Fruit fly (Drosophila melanogaster) whole organism, embryonic: ENCODE results near the gene CG14043.

ENCODE experiments used
- Awh ChIP-seq: fragments of 200-800 bp; sonication (Bioruptor generic); IDR thresholded peaks from 2 replicates; pipeline ENCODE4, ENCODE4 v1.3.6; 2022; ENCODE audit warnings: missing biosample characterization, missing genetic modification characterization
- B-H2 ChIP-seq: fragments of 200-800 bp; sonication (Bioruptor generic); optimal IDR thresholded peaks from 2 replicates; lab custom pipeline; 2018; ENCODE audit warnings: missing biosample characterization, mild to moderate bottlenecking, missing genetic modification characterization
- CG10274 ChIP-seq: fragments of 200-800 bp; sonication (Bioruptor generic); optimal IDR thresholded peaks from 3 replicates; lab custom pipeline; 2017; ENCODE audit warnings: missing biosample characterization, mild to moderate bottlenecking, missing genetic modification characterization
- CG11560 ChIP-seq: fragments of 200-800 bp; sonication (Bioruptor generic); IDR thresholded peaks from 3 replicates; pipeline ENCODE4 v1.3.6; 2022; ENCODE audit warnings: missing biosample characterization, missing genetic modification characterization
- CG12219 ChIP-seq: fragments of 200-800 bp; sonication (Bioruptor generic); optimal IDR thresholded peaks from 3 replicates; lab custom pipeline; 2018; ENCODE audit warnings: missing biosample characterization, mild to moderate bottlenecking, missing genetic modification characterization
- CG14710 ChIP-seq: fragments of 200-800 bp; sonication (Bioruptor generic); optimal IDR thresholded peaks from 3 replicates; lab custom pipeline; 2019; ENCODE audit warnings: missing biosample characterization, mild to moderate bottlenecking, missing genetic modification characterization, moderate library complexity
- CG15479 ChIP-seq: fragments of 200-800 bp; sonication (Bioruptor generic); optimal IDR thresholded peaks from 3 replicates; lab custom pipeline; 2019; ENCODE audit warnings: missing biosample characterization, mild to moderate bottlenecking, missing genetic modification characterization, moderate library complexity
- CG17829 ChIP-seq: fragments of 200-800 bp; optimal IDR thresholded peaks from 2 replicates; lab custom pipeline; 2019; ENCODE audit warnings: missing biosample characterization, mild to moderate bottlenecking, missing genetic modification characterization, moderate library complexity
- CG17912 ChIP-seq: fragments of 200-800 bp; sonication (Bioruptor generic); optimal IDR thresholded peaks from 2 replicates; lab custom pipeline; 2018; ENCODE audit warnings: missing biosample characterization, mild to moderate bottlenecking, missing genetic modification characterization
- CG31441 ChIP-seq: fragments of 200-800 bp; sonication (Bioruptor generic); IDR thresholded peaks from 2 replicates; pipeline ENCODE4 v1.3.6; 2022; ENCODE audit warnings: missing biosample characterization, missing genetic modification characterization
- CG32772 ChIP-seq: fragments of 200-800 bp; sonication (Bioruptor generic); IDR thresholded peaks from 2 replicates; pipeline ENCODE4 v1.3.6; 2022; ENCODE audit warnings: missing biosample characterization, missing genetic modification characterization
- CG33213 ChIP-seq: fragments of 200-800 bp; sonication (Bioruptor generic); optimal IDR thresholded peaks from 3 replicates; lab custom pipeline; 2016; ENCODE audit warnings: missing biosample characterization, missing genetic modification characterization
- CG6654 ChIP-seq: fragments of 200-800 bp; sonication (Bioruptor generic); optimal IDR thresholded peaks from 2 replicates; lab custom pipeline; 2017; ENCODE audit warnings: missing biosample characterization, mild to moderate bottlenecking, missing genetic modification characterization
- CG7357 ChIP-seq: fragments of 200-800 bp; sonication (Bioruptor generic); IDR thresholded peaks from 3 replicates; pipeline ENCODE4 v1.3.6; 2022; ENCODE audit warnings: missing biosample characterization, missing genetic modification characterization
- CG7556 ChIP-seq: fragments of 200-800 bp; sonication (Bioruptor generic); optimal IDR thresholded peaks from 2 replicates; lab custom pipeline; 2017; ENCODE audit warnings: missing biosample characterization, mild to moderate bottlenecking, missing genetic modification characterization
- CG7786 ChIP-seq: fragments of 200-800 bp; sonication (Bioruptor generic); optimal IDR thresholded peaks from 2 replicates; lab custom pipeline; 2016; ENCODE audit warnings: missing biosample characterization, missing genetic modification characterization
- CG8765 ChIP-seq: fragments of 200-800 bp; sonication (Bioruptor generic); IDR thresholded peaks from 2 replicates; pipeline ENCODE4 v1.3.6; 2022; ENCODE audit warnings: missing biosample characterization, missing genetic modification characterization
- CG8924 ChIP-seq: fragments of 200-800 bp; optimal IDR thresholded peaks from 3 replicates; lab custom pipeline; 2019; ENCODE audit warnings: missing biosample characterization, mild to moderate bottlenecking, missing genetic modification characterization, moderate library complexity
- CG9727 ChIP-seq: fragments of 200-800 bp; sonication (Bioruptor generic); optimal IDR thresholded peaks from 3 replicates; lab custom pipeline; 2017; ENCODE audit warnings: missing biosample characterization, mild to moderate bottlenecking, missing genetic modification characterization
- Deaf1 ChIP-seq: fragments of 200-800 bp; optimal IDR thresholded peaks from 3 replicates; lab custom pipeline; 2019; ENCODE audit warnings: missing biosample characterization, mild to moderate bottlenecking, missing genetic modification characterization, moderate library complexity
- Drgx ChIP-seq: fragments of 200-800 bp; sonication (Bioruptor generic); IDR thresholded peaks from 2 replicates; pipeline ENCODE4 v1.3.6; 2022; ENCODE audit warnings: missing biosample characterization, missing genetic modification characterization
- Hmr ChIP-seq: fragments of 200-800 bp; sonication (Bioruptor generic); optimal IDR thresholded peaks from 3 replicates; lab custom pipeline; 2017; ENCODE audit warnings: mild to moderate bottlenecking, missing biosample characterization, missing genetic modification reagents, missing genetic modification characterization
- MESR4 ChIP-seq: fragments of 200-800 bp; sonication (Bioruptor generic); optimal IDR thresholded peaks from 2 replicates; lab custom pipeline; 2018; ENCODE audit warnings: missing biosample characterization, mild to moderate bottlenecking, missing genetic modification characterization, moderate library complexity
- MTF-1 ChIP-seq: fragments of 200-800 bp; sonication (Bioruptor generic); optimal IDR thresholded peaks from 2 replicates; lab custom pipeline; 2018; ENCODE audit warnings: missing biosample characterization, mild to moderate bottlenecking, missing genetic modification characterization, borderline replicate concordance
- Max ChIP-seq: fragments of 200-800 bp; sonication (Bioruptor generic); optimal IDR thresholded peaks from 2 replicates; lab custom pipeline; 2016; ENCODE audit warnings: missing biosample characterization, mild to moderate bottlenecking, missing genetic modification characterization
- NK7.1 ChIP-seq: fragments of 200-800 bp; sonication (Bioruptor generic); optimal IDR thresholded peaks from 3 replicates; lab custom pipeline; 2016; ENCODE audit warnings: missing biosample characterization, missing genetic modification characterization
- Tbp ChIP-seq: fragments of >200 bp; optimal IDR thresholded peaks from 2 replicates; lab custom pipeline; 2018; ENCODE audit warnings: missing biosample characterization, missing genetic modification characterization
- Xbp1 ChIP-seq: fragments of 200-800 bp; sonication (Bioruptor generic); optimal IDR thresholded peaks from 3 replicates; lab custom pipeline; 2016; ENCODE audit warnings: missing biosample characterization, mild to moderate bottlenecking, missing genetic modification characterization
- ac ChIP-seq: fragments of 200-800 bp; sonication (Bioruptor generic); optimal IDR thresholded peaks from 3 replicates; lab custom pipeline; 2017; ENCODE audit warnings: missing biosample characterization, mild to moderate bottlenecking, missing genetic modification characterization
- bigmax ChIP-seq: fragments of 200-800 bp; sonication (Bioruptor generic); optimal IDR thresholded peaks from 2 replicates; lab custom pipeline; 2018; ENCODE audit warnings: missing biosample characterization, mild to moderate bottlenecking, missing genetic modification characterization
- crol ChIP-seq: fragments of 200-800 bp; sonication (Bioruptor generic); IDR thresholded peaks from 2 replicates; pipeline ENCODE4 v1.3.6; 2022; ENCODE audit warnings: missing biosample characterization, missing genetic modification characterization
- crp ChIP-seq, 2 experiments: fragments of 200-800 bp; sonication (Bioruptor generic); optimal IDR thresholded peaks; 2 replicates in 1 of 2; 3 replicates in 1 of 2; lab custom pipeline; 2017; ENCODE audit warnings: missing biosample characterization in 2 of 2, missing genetic modification characterization in 2 of 2, mild to moderate bottlenecking in 1 of 2, moderate library complexity in 1 of 2
- dan ChIP-seq: fragments of 200-800 bp; sonication (Bioruptor generic); IDR thresholded peaks from 2 replicates; pipeline ENCODE4 v1.3.6; 2022; ENCODE audit warnings: missing biosample characterization, missing genetic modification characterization
- fu2 ChIP-seq: fragments of 200-800 bp; sonication (Bioruptor generic); optimal IDR thresholded peaks from 2 replicates; lab custom pipeline; 2016; ENCODE audit warnings: missing biosample characterization, missing genetic modification characterization
- gt ChIP-seq: fragments of 200-800 bp; sonication (Bioruptor generic); IDR thresholded peaks from 2 replicates; pipeline ENCODE4 v1.3.6; 2022; ENCODE audit warnings: missing biosample characterization, missing genetic modification characterization
- hb ChIP-seq: fragments of 200-800 bp; sonication (Bioruptor generic); IDR thresholded peaks from 3 replicates; pipeline ENCODE4 v1.3.6; 2022; ENCODE audit warnings: missing biosample characterization, missing genetic modification characterization; ENCODE audit not compliant: partially characterized antibody
- kah ChIP-seq: fragments of 200-800 bp; sonication (Bioruptor generic); optimal IDR thresholded peaks from 2 replicates; lab custom pipeline; 2018; ENCODE audit warnings: missing biosample characterization, mild to moderate bottlenecking, missing genetic modification characterization
- ken ChIP-seq: fragments of 200-800 bp; sonication (Bioruptor generic); IDR thresholded peaks from 3 replicates; pipeline ENCODE4 v1.3.6; 2022; ENCODE audit warnings: missing biosample characterization, missing genetic modification characterization
- lab ChIP-seq: fragments of 200-800 bp; sonication (Bioruptor generic); optimal IDR thresholded peaks from 3 replicates; lab custom pipeline; 2017; ENCODE audit warnings: missing biosample characterization, missing genetic modification characterization, mild to moderate bottlenecking, moderate library complexity, missing genetic modification reagents
- lilli ChIP-seq: fragments of 200-800 bp; sonication (Bioruptor generic); optimal IDR thresholded peaks from 3 replicates; lab custom pipeline; 2016; ENCODE audit warnings: missing biosample characterization, missing genetic modification characterization
- lola ChIP-seq, 3 experiments: fragments of >200 bp in 2 of 3; fragments of 200-800 bp in 1 of 3; sonication (Bioruptor generic) in 1 of 3; optimal IDR thresholded peaks; 2 replicates each; lab custom pipeline; 2017 to 2019; ENCODE audit warnings: missing biosample characterization in 3 of 3, missing genetic modification characterization in 3 of 3, mild to moderate bottlenecking in 1 of 3, moderate library complexity in 1 of 3
- org-1 ChIP-seq: fragments of 200-800 bp; sonication (Bioruptor generic); optimal IDR thresholded peaks from 2 replicates; lab custom pipeline; 2017; ENCODE audit warnings: missing biosample characterization, missing genetic modification characterization
- peb ChIP-seq: fragments of 200-800 bp; sonication (Bioruptor generic); IDR thresholded peaks from 2 replicates; pipeline ENCODE4 v1.3.6; 2022; ENCODE audit warnings: missing biosample characterization, missing genetic modification characterization
- pita ChIP-seq: fragments of 200-800 bp; sonication (Bioruptor generic); optimal IDR thresholded peaks from 2 replicates; lab custom pipeline; 2017; ENCODE audit warnings: missing biosample characterization, mild to moderate bottlenecking, missing genetic modification characterization
- pum ChIP-seq: fragments of 200-800 bp; sonication (Bioruptor generic); optimal IDR thresholded peaks from 2 replicates; lab custom pipeline; 2016; ENCODE audit warnings: missing biosample characterization, missing genetic modification characterization
- sd ChIP-seq: fragments of 200-800 bp; sonication (Bioruptor generic); optimal IDR thresholded peaks from 3 replicates; lab custom pipeline; 2018; ENCODE audit warnings: missing biosample characterization, mild to moderate bottlenecking, missing genetic modification characterization, moderate library complexity
- sens-2 ChIP-seq: fragments of 200-800 bp; sonication (Bioruptor generic); IDR thresholded peaks from 2 replicates; pipeline ENCODE4 v1.3.6; 2022; ENCODE audit warnings: missing biosample characterization, missing genetic modification characterization
- seq ChIP-seq: fragments of 200-800 bp; sonication (Bioruptor generic); IDR thresholded peaks from 2 replicates; pipeline ENCODE4 v1.3.6; 2022; ENCODE audit warnings: missing biosample characterization, missing genetic modification characterization
- sim ChIP-seq: fragments of 200-800 bp; sonication (Bioruptor generic); IDR thresholded peaks from 2 replicates; pipeline ENCODE4 v1.3.6; 2022; ENCODE audit warnings: missing biosample characterization, missing genetic modification characterization
- slbo ChIP-seq: fragments of 200-800 bp; sonication (Bioruptor generic); IDR thresholded peaks from 2 replicates; pipeline ENCODE4 v1.3.6; 2022; ENCODE audit warnings: missing biosample characterization, missing genetic modification characterization
- sr ChIP-seq: fragments of 200-800 bp; sonication (Bioruptor generic); IDR thresholded peaks from 3 replicates; pipeline ENCODE4 v1.3.6; 2022; ENCODE audit warnings: missing biosample characterization, missing genetic modification characterization
- wek ChIP-seq: fragments of 200-800 bp; sonication (Bioruptor generic); optimal IDR thresholded peaks from 3 replicates; lab custom pipeline; 2018; ENCODE audit warnings: missing biosample characterization, mild to moderate bottlenecking, missing genetic modification characterization, moderate library complexity

The CG14043 gene

dm6 chr2L:4928340-4928739, 43.2 kb upstream of the CG14043 start (continued):
- TF ChIP-seq CG6654 (no peak), CG14710 (tag; lab: Kevin White, UChicago) (no peak), CG15479 (GFP tag; lab: Kevin White, UChicago) (no peak), CG8924 (tag; lab: Kevin White, UChicago) (no peak), ken (GFP tag; lab: Robert Waterston, UW) (no peak), CG17912 (GFP tag; lab: Kevin White, UChicago) (no peak), CG31441 (no peak), CG7357 (GFP tag; lab: Robert Waterston, UW) (no peak), sd (tag; lab: Kevin White, UChicago) (no peak), CG7786 (no peak), sens-2 (GFP tag; lab: Robert Waterston, UW) (no peak), CG17829 (tag; lab: Kevin White, UChicago) (no peak), wek (GFP tag; lab: Kevin White, UChicago) (no peak), MESR4 (GFP tag; lab: Kevin White, UChicago) (no peak), slbo (GFP tag; lab: Robert Waterston, UW) (no peak), org-1 (no peak), Xbp1 (GFP tag; lab: Kevin White, UChicago) (no peak), NK7.1 (GFP tag; lab: Kevin White, UChicago) (no peak), Hmr (GFP tag; lab: Kevin White, UChicago) (peak; percentile 70), CG32772 (no peak), sim (GFP tag; lab: Robert Waterston, UW) (0 out of 2 replicates have a peak, but pooled peaks have one; percentile 25), lola (GFP tag; optimal IDR thresholded peaks at IDR 0.05; lab: Kevin White, UChicago) (no peak), pita (GFP tag; lab: Kevin White, UChicago) (no peak), pum (no peak), dan (no peak), sr (GFP tag; lab: Robert Waterston, UW) (no peak), Deaf1 (tag; lab: Kevin White, UChicago) (peak; percentile 91), CG33213 (GFP tag; lab: Kevin White, UChicago) (no peak), CG11560 (no peak), Tbp (no peak), peb (GFP tag; lab: Robert Waterston, UW) (no peak), fu2 (GFP tag; lab: Kevin White, UChicago) (no peak), Max (GFP tag; lab: Kevin White, UChicago) (no peak), gt (GFP tag; lab: Robert Waterston, UW) (no peak), lab (peak; percentile 68), hb (GFP tag; lab: Robert Waterston, UW) (no peak), kah (GFP tag; lab: Kevin White, UChicago) (no peak), Drgx (GFP tag; lab: Robert Waterston, UW) (0 out of 2 replicates have a peak, but pooled peaks have one; percentile 22), B-H2 (GFP tag; lab: Kevin White, UChicago) (peak; percentile 67), ac (GFP tag; lab: Kevin White, UChicago) (no peak), CG10274 (GFP tag; lab: Kevin White, UChicago) (no peak), CG8765 (GFP tag; lab: Robert Waterston, UW) (no peak), seq (GFP tag; lab: Robert Waterston, UW) (no peak), MTF-1 (GFP tag; lab: Kevin White, UChicago) (no peak), CG12219 (GFP tag; lab: Kevin White, UChicago) (no peak), crp (GFP tag; optimal IDR thresholded peaks at IDR 0.05; lab: Kevin White, UChicago) (no peak), crol (GFP tag; lab: Robert Waterston, UW) (no peak), CG9727 (GFP tag; lab: Kevin White, UChicago) (no peak), CG7556 (no peak), lilli (GFP tag; lab: Kevin White, UChicago) (no peak), bigmax (GFP tag; lab: Kevin White, UChicago) (no peak), Awh (GFP tag; lab: Robert Waterston, UW) (no peak)
